Worm (Caenorhabditis elegans) whole organism, L4 larva: Measurements from ENCODE around the gene prx-5.

ENCODE experiments used
- F10B5.3 ChIP-seq: sonication (generic microtip); optimal IDR thresholded peaks from 2 replicates; lab custom pipeline; 2016; ENCODE audit warnings: mild to moderate bottlenecking, missing genetic modification characterization, missing compliant biosample characterization
- T26A8.4 ChIP-seq: fragments of 200-800 bp; sonication (Bioruptor generic); IDR thresholded peaks from 2 replicates; pipeline ENCODE4 v1.3.6; 2022; ENCODE audit warnings: missing genetic modification characterization, missing compliant biosample characterization
- Y105C5A.15 ChIP-seq: fragments of 200-800 bp; sonication (Bioruptor generic); IDR thresholded peaks from 2 replicates; pipeline ENCODE4 v1.3.6; 2022; ENCODE audit warnings: missing genetic modification characterization, missing compliant biosample characterization
- Y75B8A.6 ChIP-seq: fragments of 200-800 bp; sonication (Bioruptor generic); IDR thresholded peaks from 2 replicates; pipeline ENCODE4 v1.3.6; 2022; ENCODE audit warnings: missing genetic modification reagents, missing genetic modification characterization, missing compliant biosample characterization
- ama-1 ChIP-seq: fragments of 150-350 bp; optimal IDR thresholded peaks from 2 replicates; lab custom pipeline; 2014; ENCODE audit warnings: inconsistent platforms, mixed read lengths
- ceh-44 ChIP-seq: fragments of 200-800 bp; sonication (Bioruptor generic); IDR thresholded peaks from 2 replicates; pipeline ENCODE4 v1.3.6; 2022; ENCODE audit warnings: missing genetic modification reagents, missing genetic modification characterization, missing compliant biosample characterization
- ceh-62 ChIP-seq: sonication (generic microtip); optimal IDR thresholded peaks from 2 replicates; lab custom pipeline; 2017; ENCODE audit warnings: missing biosample characterization, missing genetic modification characterization
- ces-1 ChIP-seq: fragments of 150-350 bp; sonication (generic microtip); optimal IDR thresholded peaks from 4 replicates; lab custom pipeline; 2014; ENCODE audit warnings: missing biosample characterization, missing genetic modification reagents, missing genetic modification characterization
- ctbp-1 ChIP-seq: fragments of 200-800 bp; sonication (Bioruptor generic); IDR thresholded peaks from 2 replicates; pipeline ENCODE4 v1.3.6; 2022; ENCODE audit warnings: missing genetic modification reagents, missing genetic modification characterization, missing compliant biosample characterization
- daf-16 ChIP-seq, 3 experiments: sonication (generic microtip); optimal IDR thresholded peaks; 2 replicates each; lab custom pipeline; 2016 to 2017; ENCODE audit warnings: missing genetic modification characterization in 3 of 3, missing genetic modification reagents in 3 of 3, mild to moderate bottlenecking in 2 of 3, missing compliant biosample characterization in 2 of 3, missing biosample characterization in 1 of 3, moderate library complexity in 1 of 3
- daf-8 ChIP-seq: fragments of 200-800 bp; sonication (Bioruptor generic); IDR thresholded peaks from 2 replicates; pipeline ENCODE4 v1.3.6; 2022; ENCODE audit warnings: missing genetic modification characterization, missing compliant biosample characterization
- dmd-6 ChIP-seq: fragments of 200-800 bp; sonication (Bioruptor generic); IDR thresholded peaks from 2 replicates; pipeline ENCODE4 v1.3.6; 2022; ENCODE audit warnings: missing genetic modification reagents, missing genetic modification characterization, missing compliant biosample characterization
- dmd-8 ChIP-seq: fragments of 200-800 bp; sonication (Bioruptor generic); IDR thresholded peaks from 2 replicates; pipeline ENCODE4 v1.3.6; 2022; ENCODE audit warnings: missing genetic modification characterization, missing compliant biosample characterization
- dve-1 ChIP-seq: sonication (generic microtip); optimal IDR thresholded peaks from 2 replicates; lab custom pipeline; 2017; ENCODE audit warnings: antibody characterized with exemption, mild to moderate bottlenecking, missing genetic modification characterization, missing compliant biosample characterization; ENCODE audit not compliant: insufficient read depth
- fos-1 ChIP-seq: fragments of 150-350 bp; optimal IDR thresholded peaks from 2 replicates; lab custom pipeline; 2014; ENCODE audit warnings: missing biosample characterization, missing genetic modification characterization
- hlh-11 ChIP-seq: fragments of 200-800 bp; sonication (Bioruptor generic); optimal IDR thresholded peaks from 2 replicates; lab custom pipeline; 2018; ENCODE audit warnings: mild to moderate bottlenecking, missing genetic modification characterization, missing compliant biosample characterization
- hmg-1.1 ChIP-seq: fragments of 200-800 bp; sonication (Bioruptor generic); IDR thresholded peaks from 2 replicates; pipeline ENCODE4 v1.3.6; 2022; ENCODE audit warnings: missing genetic modification reagents, missing genetic modification characterization, missing compliant biosample characterization
- lin-13 ChIP-seq: fragments of 150-350 bp; optimal IDR thresholded peaks from 2 replicates; lab custom pipeline; 2014; ENCODE audit warnings: missing biosample characterization, missing genetic modification reagents, missing genetic modification characterization
- lin-38 ChIP-seq: fragments of 200-800 bp; sonication (Bioruptor generic); IDR thresholded peaks from 2 replicates; pipeline ENCODE4 v1.3.6; 2022; ENCODE audit warnings: missing genetic modification reagents, missing genetic modification characterization, missing compliant biosample characterization
- lir-3 ChIP-seq: sonication (generic microtip); optimal IDR thresholded peaks from 2 replicates; lab custom pipeline; 2016; ENCODE audit warnings: mild to moderate bottlenecking, missing genetic modification characterization, missing compliant biosample characterization
- lsy-2 ChIP-seq, 2 experiments: fragments of 150-350 bp in 1 of 2; sonication (generic microtip) in 1 of 2; optimal IDR thresholded peaks; 2 replicates each; lab custom pipeline; 2014 to 2017; ENCODE audit warnings: missing biosample characterization in 2 of 2, missing genetic modification characterization in 2 of 2
- mdt-29 ChIP-seq: fragments of 200-800 bp; sonication (Bioruptor generic); IDR thresholded peaks from 2 replicates; pipeline ENCODE4 v1.3.6; 2022; ENCODE audit warnings: missing genetic modification reagents, missing genetic modification characterization, missing compliant biosample characterization
- mes-2 ChIP-seq: sonication (generic microtip); optimal IDR thresholded peaks from 2 replicates; lab custom pipeline; 2016; ENCODE audit warnings: missing genotype, mild to moderate bottlenecking, missing genetic modification characterization, missing compliant biosample characterization; ENCODE audit not compliant: poor library complexity, severe bottlenecking
- mxl-2 ChIP-seq: fragments of 200-800 bp; sonication (Bioruptor generic); conservative IDR thresholded peaks from 2 replicates; pipeline ENCODE4 v1.3.6; 2022; ENCODE audit warnings: missing genetic modification reagents, missing genetic modification characterization, missing compliant biosample characterization
- nhr-237 ChIP-seq: sonication (generic microtip); optimal IDR thresholded peaks from 2 replicates; lab custom pipeline; 2017; ENCODE audit warnings: missing biosample characterization, missing genetic modification characterization
- nhr-28 ChIP-seq: fragments of 150-350 bp; optimal IDR thresholded peaks from 2 replicates; lab custom pipeline; 2014; ENCODE audit warnings: missing biosample characterization, missing genetic modification characterization
- nhr-41 ChIP-seq: fragments of 200-800 bp; sonication (Bioruptor generic); IDR thresholded peaks from 2 replicates; pipeline ENCODE4 v1.3.6; 2022; ENCODE audit warnings: missing genetic modification reagents, missing genetic modification characterization, missing compliant biosample characterization
- nhr-6 ChIP-seq: fragments of 150-350 bp; optimal IDR thresholded peaks from 2 replicates; lab custom pipeline; 2014; ENCODE audit warnings: missing biosample characterization, missing genetic modification characterization
- nhr-76 ChIP-seq: fragments of 150-350 bp; optimal IDR thresholded peaks from 2 replicates; lab custom pipeline; 2014; ENCODE audit warnings: missing biosample characterization, missing genetic modification characterization
- pqm-1 ChIP-seq: sonication (generic microtip); optimal IDR thresholded peaks from 2 replicates; lab custom pipeline; 2017; ENCODE audit warnings: missing biosample characterization, missing genetic modification characterization
- saeg-2 ChIP-seq: fragments of 200-800 bp; sonication (Bioruptor generic); IDR thresholded peaks from 2 replicates; pipeline ENCODE4 v1.3.6; 2022; ENCODE audit warnings: missing genetic modification reagents, missing genetic modification characterization, missing compliant biosample characterization
- sdz-12 ChIP-seq: fragments of 200-800 bp; sonication (Bioruptor generic); optimal IDR thresholded peaks from 2 replicates; lab custom pipeline; 2018; ENCODE audit warnings: mild to moderate bottlenecking, missing genetic modification characterization, missing compliant biosample characterization
- skn-1 ChIP-seq: fragments of 150-350 bp; optimal IDR thresholded peaks from 2 replicates; lab custom pipeline; 2014; ENCODE audit warnings: missing biosample characterization, missing genetic modification characterization
- snpc-4 ChIP-seq: fragments of 150-350 bp; optimal IDR thresholded peaks from 2 replicates; lab custom pipeline; 2014; ENCODE audit warnings: missing biosample characterization, missing genetic modification characterization
- spr-3 ChIP-seq: fragments of 200-800 bp; sonication (Bioruptor generic); optimal IDR thresholded peaks from 2 replicates; lab custom pipeline; 2018; ENCODE audit warnings: mild to moderate bottlenecking, missing genetic modification characterization, missing compliant biosample characterization
- unc-62 ChIP-seq, 3 experiments: fragments of 150-350 bp in 1 of 3; sonication (generic microtip); optimal IDR thresholded peaks in 2 of 3; peaks in 1 of 3; 1 replicate in 1 of 3; 2 replicates in 2 of 3; lab custom pipeline; 2014 to 2017; ENCODE audit warnings: missing biosample characterization in 3 of 3, missing genetic modification characterization in 3 of 3, missing genetic modification reagents in 3 of 3, missing genotype in 1 of 3
- zag-1 ChIP-seq: fragments of 150-350 bp; optimal IDR thresholded peaks from 2 replicates; lab custom pipeline; 2014; ENCODE audit warnings: missing biosample characterization, missing genetic modification characterization
- zip-11 ChIP-seq: fragments of 200-800 bp; sonication (Bioruptor generic); IDR thresholded peaks from 2 replicates; pipeline ENCODE4 v1.3.6; 2022; ENCODE audit warnings: missing genetic modification characterization, missing compliant biosample characterization
- zip-2 ChIP-seq: fragments of 150-350 bp; optimal IDR thresholded peaks from 2 replicates; lab custom pipeline; 2014; ENCODE audit warnings: missing biosample characterization, missing genetic modification characterization
- ztf-11 ChIP-seq: fragments of 150-350 bp; optimal IDR thresholded peaks from 2 replicates; lab custom pipeline; 2014; ENCODE audit warnings: missing biosample characterization, missing genetic modification characterization

Gene prx-5

DNA sequence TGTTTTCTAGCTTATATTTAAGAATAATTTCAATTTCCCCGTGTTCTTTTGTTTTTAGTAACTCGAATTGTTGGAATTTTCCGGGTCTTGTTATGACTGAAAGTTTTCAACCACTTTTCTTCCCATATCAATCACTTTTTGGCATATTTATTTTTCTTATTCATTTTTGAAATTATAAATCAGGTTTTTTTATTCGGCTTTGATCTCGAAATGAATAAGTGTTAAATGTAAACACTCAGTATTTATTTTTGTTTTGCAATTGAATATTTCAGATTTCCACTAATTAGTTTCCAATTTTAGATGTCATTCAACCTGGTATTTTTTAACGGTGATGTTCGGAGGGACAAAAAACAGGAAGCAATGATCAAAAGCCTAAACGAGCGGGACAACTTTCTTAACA lies 40.1 kb upstream of the prx-5 start, which contains the start of gene etc-1:
TSS of gene etc-1 (plus strand) at position 301 of the 400 bp plus-strand sequence.
- TF ChIP-seq ama-1 (peak; percentile 11), unc-62 (GFP tag; optimal IDR thresholded peaks at IDR 0.05 in 1 of 2; lab: Kevin White, UChicago) (peak in 1 of 2 experiments; percentile 34), unc-62 (tag; optimal IDR thresholded peaks at IDR 0.05; lab: Kevin White, UChicago) (no peak), ceh-44 (GFP tag; lab: Robert Waterston, UW) (no peak), Y75B8A.6 (no peak)

DNA sequence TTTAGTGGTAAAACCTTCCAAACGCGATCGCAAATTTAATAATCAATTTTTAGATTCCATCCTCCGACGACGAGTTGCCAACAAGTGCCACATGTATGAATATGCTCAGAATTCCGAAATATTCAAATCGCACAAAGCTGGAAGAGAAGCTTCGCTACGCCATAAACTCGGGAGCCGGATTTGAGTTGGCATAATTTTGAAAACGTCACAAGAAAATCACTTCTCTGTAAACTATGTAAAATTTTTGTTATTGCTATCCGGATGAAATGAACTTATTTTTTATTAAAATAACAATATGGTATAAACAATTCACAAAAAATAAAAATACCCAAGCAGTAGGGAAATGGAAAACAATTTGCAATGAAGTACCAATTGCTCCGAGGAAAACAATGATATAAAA lies 35.8 kb upstream of the prx-5 start:
- TF ChIP-seq lin-13 (GFP tag; lab: Kevin White, UChicago) (no peak), lir-3 (tag; lab: Kevin White, UChicago) (no peak), sdz-12 (GFP tag; lab: Kevin White, UChicago) (no peak), zag-1 (tag; lab: Kevin White, UChicago) (no peak), ctbp-1 (GFP tag; lab: Robert Waterston, UW) (no peak)
- TF ChIP-seq, all 104 proteins: peak for 0

DNA sequence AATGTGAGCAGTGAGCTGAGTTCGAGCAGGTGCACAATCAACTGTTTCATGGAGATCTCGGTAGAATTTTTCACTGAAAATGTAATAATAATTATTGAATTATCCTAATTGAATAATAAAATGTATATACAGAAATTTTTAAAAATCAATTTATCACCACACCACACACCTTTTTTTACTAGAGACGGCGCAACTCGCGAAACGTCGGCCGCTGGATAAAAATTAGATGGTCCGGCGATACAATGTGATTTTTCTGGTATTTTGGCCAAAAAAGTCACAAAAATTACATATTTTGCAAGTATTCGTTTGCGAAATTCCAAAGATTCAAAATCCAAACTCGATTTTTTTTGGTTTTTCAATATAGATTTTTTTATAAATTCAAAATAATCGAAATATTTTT lies 33.8 kb upstream of the prx-5 start:
- TF ChIP-seq hmg-1.1 (GFP tag; lab: Robert Waterston, UW) (no peak), lin-38 (GFP tag; lab: Robert Waterston, UW) (peak; percentile 25; the same call in 1 of the 2 replicates)

DNA sequence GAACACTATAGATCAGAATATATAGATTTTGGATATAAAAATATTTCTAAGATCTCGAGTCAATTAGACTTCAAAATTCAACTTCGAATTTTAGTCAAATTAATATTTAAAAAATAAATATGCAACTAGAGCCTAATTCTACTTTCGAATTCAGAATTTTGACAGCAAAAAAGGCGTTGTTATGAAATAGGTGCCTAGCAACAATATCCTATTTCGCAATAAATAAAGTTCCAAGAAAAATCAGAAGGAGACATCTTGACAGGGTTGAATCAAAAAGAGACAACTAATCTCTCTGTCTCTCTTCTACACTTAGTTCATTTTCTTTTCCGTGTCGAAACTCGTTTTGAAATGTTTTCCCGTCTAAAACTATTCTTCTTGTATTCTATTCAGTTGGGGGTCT lies 29.3 kb upstream of the prx-5 start:
- TF ChIP-seq unc-62 (GFP tag; optimal IDR thresholded peaks at IDR 0.05 in 1 of 2; lab: Kevin White, UChicago): peak in 1 of 2 experiments; percentile 88
- TF ChIP-seq unc-62 (tag; optimal IDR thresholded peaks at IDR 0.05; lab: Kevin White, UChicago): no peak
- no peak for TF ChIP-seq ztf-11

DNA sequence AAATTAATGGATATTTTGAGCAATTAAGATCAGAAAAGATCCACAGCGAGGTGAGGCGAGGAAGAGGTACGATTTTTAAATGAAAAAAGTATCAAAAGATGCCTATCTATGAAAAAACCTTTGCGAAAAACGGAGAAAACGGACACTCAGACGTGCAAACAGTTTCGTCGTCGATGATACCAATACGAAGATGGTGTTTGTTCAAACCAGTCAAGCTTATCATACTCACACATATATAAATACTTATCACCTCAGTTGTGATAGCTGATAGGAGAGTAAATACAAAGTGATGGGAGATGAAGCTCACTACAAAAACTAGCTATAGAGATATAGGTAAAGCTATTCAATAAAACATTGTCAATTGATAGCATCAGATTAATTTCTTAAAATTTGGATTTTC lies 24.8 kb upstream of the prx-5 start:
- TF ChIP-seq daf-16 (GFP tag; optimal IDR thresholded peaks at IDR 0.05; lab: Kevin White, UChicago) (no peak), daf-16 (tag; optimal IDR thresholded peaks at IDR 0.05; lab: Kevin White, UChicago) (peak; percentile 65), zip-2 (tag; lab: Kevin White, UChicago) (no peak), hlh-11 (tag; lab: Kevin White, UChicago) (peak; percentile 2), nhr-76 (tag; lab: Kevin White, UChicago) (no peak), pqm-1 (tag; lab: Kevin White, UChicago) (peak; percentile 40), T26A8.4 (GFP tag; lab: Robert Waterston, UW) (no peak), nhr-28 (tag; lab: Kevin White, UChicago) (no peak), dve-1 (tag; lab: Kevin White, UChicago) (peak; percentile 38), lsy-2 (tag; optimal IDR thresholded peaks at IDR 0.05; lab: Kevin White, UChicago) (no peak)

DNA sequence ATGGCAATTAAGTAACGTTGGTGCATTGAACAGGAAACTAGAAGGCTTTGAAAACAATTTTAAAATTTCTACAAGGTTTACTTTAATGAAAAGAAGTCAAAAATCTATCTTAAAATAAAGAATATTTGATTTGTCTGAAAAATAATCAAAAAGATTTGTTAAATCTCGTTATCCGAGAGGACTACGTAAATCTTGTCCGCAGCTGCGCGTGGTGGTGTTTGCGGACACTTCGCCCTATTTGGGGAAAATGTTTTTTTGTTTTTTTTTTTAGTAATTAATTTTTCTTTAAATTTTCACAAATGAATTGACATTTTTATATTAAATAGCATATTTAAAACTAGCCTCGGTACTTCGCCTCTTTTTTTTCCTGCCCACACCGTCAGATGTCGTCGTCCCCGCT lies 20.7 kb upstream of the prx-5 start:
- TF ChIP-seq spr-3 (no peak), snpc-4 (tag; lab: Kevin White, UChicago) (no peak), ama-1 (no peak), ces-1 (GFP tag; lab: Kevin White, UChicago) (no peak), mes-2 (peak; percentile 79), nhr-6 (no peak), dmd-6 (0 out of 2 replicates have a peak, but pooled peaks have one; percentile 25), mxl-2 (GFP tag; lab: Robert Waterston, UW) (no peak), nhr-237 (no peak), pqm-1 (tag; lab: Kevin White, UChicago) (no peak), dve-1 (tag; lab: Kevin White, UChicago) (peak; percentile 13), ceh-62 (no peak), zip-2 (tag; lab: Kevin White, UChicago) (no peak), ctbp-1 (GFP tag; lab: Robert Waterston, UW) (no peak), daf-8 (GFP tag; lab: Robert Waterston, UW) (no peak), fos-1 (tag; lab: Kevin White, UChicago) (no peak), skn-1 (tag; lab: Kevin White, UChicago) (no peak), mdt-29 (GFP tag; lab: Robert Waterston, UW) (no peak), F10B5.3 (no peak), dmd-8 (GFP tag; lab: Robert Waterston, UW) (no peak), zip-11 (GFP tag; lab: Robert Waterston, UW) (no peak), saeg-2 (no peak), Y105C5A.15 (GFP tag; lab: Robert Waterston, UW) (no peak), nhr-41 (GFP tag; lab: Robert Waterston, UW) (no peak), unc-62 (GFP tag; optimal IDR thresholded peaks at IDR 0.05 in 1 of 2; lab: Kevin White, UChicago) (no peak), unc-62 (tag; optimal IDR thresholded peaks at IDR 0.05; lab: Kevin White, UChicago) (no peak), ceh-44 (GFP tag; lab: Robert Waterston, UW) (no peak)
